Worm (Caenorhabditis elegans) whole organism, L3 larva: ENCODE data around the gene ech-3.

Experiments used
- nhr-77 ChIP-seq: fragments of 150-350 bp; optimal IDR thresholded peaks from 2 replicates; lab custom pipeline; 2014; ENCODE audit warnings: missing biosample characterization, missing genetic modification characterization
- pqm-1 ChIP-seq: fragments of 150-350 bp; optimal IDR thresholded peaks from 2 replicates; lab custom pipeline; 2017; ENCODE audit warnings: missing biosample characterization, missing genetic modification characterization, inconsistent platforms

DNA sequence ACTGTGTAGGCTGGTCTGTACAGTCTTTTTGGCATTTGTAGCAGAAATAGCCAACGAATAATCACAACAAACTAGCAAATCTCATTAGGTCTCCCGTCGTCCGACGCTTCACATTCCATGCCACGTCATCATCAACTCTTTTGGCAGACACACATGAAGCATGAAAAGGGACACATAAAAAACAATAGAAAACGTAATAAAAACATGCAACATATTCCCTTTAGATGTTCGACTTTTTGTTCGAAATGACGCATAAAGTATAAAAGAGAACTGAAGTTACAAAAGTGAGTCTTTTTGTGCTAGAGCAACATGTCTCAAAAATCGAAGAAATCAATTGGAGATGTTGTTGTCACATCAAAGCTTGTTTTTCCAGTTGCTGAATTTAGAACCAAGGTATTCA is 29.8 kb downstream of the ech-3 start, which contains the start of gene sth-1:
- TF ChIP-seq nhr-77 (tag; lab: Kevin White, UChicago) (no peak), pqm-1 (tag; lab: Kevin White, UChicago) (no peak)
